Fruit fly (Drosophila melanogaster) Kc167 (cell line): ENCODE measurements around the gene laf.

Source experiments
- Myc ChIP-seq: fragments of >200 bp; optimal IDR thresholded peaks from 2 replicates; lab custom pipeline; 2017; ENCODE audit warnings: missing external identifiers
- Sin3A ChIP-seq: fragments of >200 bp; optimal IDR thresholded peaks from 2 replicates; lab custom pipeline; 2018; ENCODE audit warnings: missing external identifiers
- h ChIP-seq: fragments of >200 bp; optimal IDR thresholded peaks from 3 replicates; lab custom pipeline; 2018; ENCODE audit warnings: missing external identifiers
- insv ChIP-seq: fragments of >200 bp; optimal IDR thresholded peaks from 3 replicates; lab custom pipeline; 2018; ENCODE audit warnings: missing external identifiers
- psq ChIP-seq: fragments of >200 bp; optimal IDR thresholded peaks from 2 replicates; lab custom pipeline; 2017; ENCODE audit warnings: missing external identifiers
- ttk ChIP-seq: sonication (Bioruptor generic); optimal IDR thresholded peaks from 2 replicates; lab custom pipeline; 2017; ENCODE audit warnings: missing external identifiers

The laf gene

DNA sequence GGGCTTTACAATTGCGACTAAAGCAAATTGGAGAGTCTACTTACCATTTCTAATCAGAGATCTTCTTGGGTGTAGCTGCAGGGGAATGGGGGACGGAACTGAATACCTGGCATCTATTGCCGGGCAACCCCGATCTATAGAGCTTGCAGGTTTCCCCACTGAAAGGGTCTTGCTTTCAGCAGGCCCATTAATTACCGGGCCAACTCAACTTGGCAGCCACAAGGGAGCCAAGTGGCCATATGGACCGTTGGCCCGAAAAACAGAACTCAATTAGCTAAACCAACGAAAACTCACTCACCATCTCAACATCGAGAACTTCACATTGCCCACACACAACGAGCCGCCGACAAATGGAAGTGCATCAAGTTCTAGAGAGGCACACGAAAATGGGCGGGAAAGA is at the start of gene laf:
Gene laf (minus strand): TSS at position 101 of the 400 bp plus-strand sequence.
- TF ChIP-seq psq (lab: Kevin White, UChicago) (no peak), ttk (no peak), Sin3A (lab: Kevin White, UChicago) (no peak), Myc (lab: Kevin White, UChicago) (no peak), insv (no peak), h (no peak)

dm6 chr3R:4914439-4914880 is 36.1 kb upstream of the laf start:
- TF ChIP-seq insv = no peak
- no peak for TF ChIP-seq Sin3A (lab: Kevin White, UChicago)
- TF ChIP-seq ttk = no peak
- no peak for TF ChIP-seq Myc (lab: Kevin White, UChicago)
- no peak for TF ChIP-seq psq (lab: Kevin White, UChicago)
- no peak for TF ChIP-seq h

DNA sequence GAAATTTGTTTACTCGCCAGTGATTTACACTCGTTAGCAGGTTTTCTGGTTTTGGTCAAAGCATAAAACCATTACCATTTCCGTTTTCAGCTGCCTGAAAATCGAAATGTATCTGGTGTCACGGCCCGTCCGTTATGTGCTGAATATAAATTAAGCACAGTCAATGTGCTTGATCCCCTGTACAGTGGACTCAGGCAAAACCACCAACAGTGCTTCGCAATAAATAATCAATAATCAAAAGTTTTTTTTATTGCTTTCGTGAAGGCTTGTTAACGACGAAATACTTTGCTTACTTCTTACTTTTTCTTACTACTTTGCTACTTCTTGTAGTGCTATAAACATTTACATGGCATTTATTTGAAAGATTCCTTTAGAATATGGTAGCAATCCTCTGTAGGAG is 34.8 kb upstream of the laf start:
- TF ChIP-seq Myc (lab: Kevin White, UChicago) = no peak
- no peak for TF ChIP-seq ttk
- TF ChIP-seq insv = no peak
- TF ChIP-seq h = no peak
- no peak for TF ChIP-seq psq (lab: Kevin White, UChicago)
- no peak for TF ChIP-seq Sin3A (lab: Kevin White, UChicago)

dm6 chr3R:4912130-4912549 is 33.8 kb upstream of the laf start:
- TF ChIP-seq insv = no peak
- no peak for TF ChIP-seq Sin3A (lab: Kevin White, UChicago)
- TF ChIP-seq ttk = no peak
- TF ChIP-seq psq (lab: Kevin White, UChicago) = no peak
- TF ChIP-seq h = no peak
- TF ChIP-seq Myc (lab: Kevin White, UChicago) = no peak

dm6 chr3R:4910839-4911341 is 32.6 kb upstream of the laf start:
- TF ChIP-seq Sin3A (lab: Kevin White, UChicago) (no peak), Myc (lab: Kevin White, UChicago) (no peak), insv (no peak), ttk (no peak), psq (lab: Kevin White, UChicago) (no peak), h (no peak)

DNA sequence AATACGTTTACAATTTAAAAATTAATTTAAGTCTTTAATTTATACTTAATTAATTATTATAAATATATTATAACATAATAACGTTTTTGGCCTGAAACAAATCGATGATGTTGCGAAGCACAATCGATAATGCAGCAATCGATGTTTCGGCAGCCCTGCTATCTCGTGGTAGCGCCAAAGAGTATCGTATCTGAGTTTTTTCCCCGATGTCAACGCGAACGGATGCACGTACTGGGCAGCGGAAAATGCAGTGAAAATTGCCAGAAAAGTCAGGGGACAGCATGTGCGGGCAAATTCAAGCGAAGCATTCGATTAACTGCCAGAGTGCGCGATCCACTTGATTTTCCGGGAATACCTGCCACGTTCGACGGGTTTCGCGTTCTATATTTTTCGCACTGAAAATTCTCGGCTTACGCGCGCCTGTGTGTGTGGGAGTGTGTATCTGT is 32.1 kb upstream of the laf start, which contains the start of gene Cdep:
Gene Cdep (plus strand): TSS at position 188 of the 446 bp plus-strand sequence.
- TF ChIP-seq insv (no peak), Sin3A (lab: Kevin White, UChicago) (no peak), h (no peak), ttk (no peak), Myc (lab: Kevin White, UChicago) (no peak), psq (lab: Kevin White, UChicago) (no peak)

DNA sequence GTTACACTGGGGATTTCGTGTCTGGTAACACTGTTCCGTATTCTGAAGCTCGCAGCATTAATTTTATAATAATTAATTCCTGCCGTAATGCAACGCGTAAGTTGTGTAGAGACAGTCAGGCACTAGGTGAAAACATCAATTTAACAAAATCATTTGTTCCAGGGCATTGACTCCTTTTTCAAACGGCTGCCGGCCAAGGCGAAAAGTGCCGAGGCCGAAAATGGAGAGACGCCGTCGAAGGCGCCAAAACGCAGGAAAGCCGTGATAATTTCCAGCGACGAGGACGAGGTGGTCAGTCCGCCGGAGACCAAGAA is 28.3 kb upstream of the laf start:
- TF ChIP-seq Sin3A (lab: Kevin White, UChicago) = no peak

DNA sequence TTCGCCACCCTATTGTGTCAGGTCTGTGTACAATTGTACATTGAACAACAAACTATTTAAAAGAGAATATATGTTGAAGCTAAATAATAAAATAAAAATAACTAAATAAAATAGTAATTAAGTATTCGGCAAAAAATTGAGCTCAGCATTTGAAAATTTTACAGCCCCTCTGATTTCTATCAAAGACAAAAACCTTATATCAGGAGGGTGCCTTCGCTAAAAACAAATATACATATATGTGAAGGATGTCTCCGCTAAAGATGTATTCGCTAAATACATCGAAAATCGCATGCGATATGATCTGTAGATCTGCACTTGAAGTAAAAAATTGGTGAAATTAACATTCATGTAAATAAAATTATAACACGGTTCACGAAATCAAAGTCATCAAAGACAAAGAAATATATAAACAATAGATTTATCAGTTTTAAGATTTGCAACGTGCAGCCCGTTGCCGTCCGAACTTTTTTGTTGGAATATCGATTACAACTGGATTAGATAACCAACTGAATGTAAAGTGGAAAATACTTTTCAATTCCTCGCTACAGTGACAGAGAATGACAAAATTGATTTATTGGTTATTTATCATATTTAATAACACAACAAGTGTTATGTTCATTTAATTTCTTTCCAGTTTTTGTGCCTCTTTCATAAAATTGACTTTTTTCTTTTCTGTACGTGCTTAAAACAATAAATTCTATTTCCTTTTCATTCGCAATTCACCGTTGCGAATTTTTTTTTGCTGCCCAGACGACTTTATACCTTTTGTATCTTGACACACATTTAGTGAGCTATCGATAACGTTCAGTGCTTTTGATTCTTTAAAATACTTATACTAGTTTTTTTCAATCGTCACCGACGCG is 27.7 kb upstream of the laf start, which contains the start of gene Gnf1:
Gene Gnf1 (plus strand): TSS at position 859 of the 863 bp plus-strand sequence.
- TF ChIP-seq insv (no peak), h (no peak), ttk (no peak), psq (lab: Kevin White, UChicago) (no peak), Myc (lab: Kevin White, UChicago) (no peak), Sin3A (lab: Kevin White, UChicago) (no peak)

- TF ChIP-seq ttk = no peak
- no peak for TF ChIP-seq Myc (lab: Kevin White, UChicago)
- no peak for TF ChIP-seq psq (lab: Kevin White, UChicago)
- TF ChIP-seq insv = no peak
- TF ChIP-seq Sin3A (lab: Kevin White, UChicago) = no peak
- TF ChIP-seq h = no peak
Observed at dm6 chr3R:4904844-4905243, 26.5 kb upstream of the laf start.

DNA sequence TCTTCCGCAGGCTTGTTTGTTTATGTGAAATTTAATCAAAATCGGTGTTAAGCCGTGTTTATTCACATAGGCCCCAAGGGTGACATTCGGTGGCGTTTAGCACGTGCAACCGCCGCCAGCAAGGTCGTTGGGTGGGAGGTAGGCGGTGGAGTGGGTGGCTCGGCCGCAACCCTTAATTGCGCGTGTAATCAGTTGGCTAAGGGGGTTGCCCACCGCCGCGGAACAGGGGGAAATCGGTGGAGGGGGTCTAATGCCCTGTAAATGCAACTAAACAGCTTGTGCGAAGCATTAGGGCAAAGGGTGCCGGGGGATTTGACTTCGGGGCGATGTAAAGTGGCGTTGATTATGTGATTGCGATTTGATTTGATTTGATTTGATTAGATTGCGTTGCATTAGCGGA is 25.2 kb upstream of the laf start:
- TF ChIP-seq Myc (lab: Kevin White, UChicago) (no peak), Sin3A (lab: Kevin White, UChicago) (no peak), insv (no peak), ttk (no peak), h (no peak), psq (lab: Kevin White, UChicago) (no peak)

dm6 chr3R:4901782-4902181 is 23.4 kb upstream of the laf start:
- TF ChIP-seq psq (lab: Kevin White, UChicago) (no peak), Myc (lab: Kevin White, UChicago) (no peak), Sin3A (lab: Kevin White, UChicago) (no peak), insv (no peak), h (no peak), ttk (no peak)

DNA sequence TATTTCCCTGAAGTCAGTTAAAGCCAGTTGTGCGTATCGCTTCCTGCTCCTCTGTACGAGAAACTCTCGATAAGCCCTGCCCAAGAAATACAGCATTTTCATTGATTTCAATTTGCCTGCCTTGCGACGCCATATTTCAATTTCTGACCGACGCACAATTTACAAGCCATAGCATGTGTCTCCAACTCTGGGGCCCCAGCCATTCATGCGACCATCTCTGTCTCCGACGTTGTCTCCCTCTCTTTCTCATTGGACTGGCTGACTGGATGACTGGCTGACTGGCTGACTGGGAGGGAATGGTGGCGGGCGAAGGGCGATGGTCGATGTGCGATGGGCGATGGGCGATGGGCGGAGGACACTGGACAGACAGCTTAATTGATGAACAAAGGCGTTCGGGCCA is 22.9 kb upstream of the laf start:
- TF ChIP-seq Sin3A (lab: Kevin White, UChicago) = no peak
- TF ChIP-seq ttk = no peak
- no peak for TF ChIP-seq h
- TF ChIP-seq insv = no peak
- no peak for TF ChIP-seq Myc (lab: Kevin White, UChicago)
- TF ChIP-seq psq (lab: Kevin White, UChicago) = no peak

DNA sequence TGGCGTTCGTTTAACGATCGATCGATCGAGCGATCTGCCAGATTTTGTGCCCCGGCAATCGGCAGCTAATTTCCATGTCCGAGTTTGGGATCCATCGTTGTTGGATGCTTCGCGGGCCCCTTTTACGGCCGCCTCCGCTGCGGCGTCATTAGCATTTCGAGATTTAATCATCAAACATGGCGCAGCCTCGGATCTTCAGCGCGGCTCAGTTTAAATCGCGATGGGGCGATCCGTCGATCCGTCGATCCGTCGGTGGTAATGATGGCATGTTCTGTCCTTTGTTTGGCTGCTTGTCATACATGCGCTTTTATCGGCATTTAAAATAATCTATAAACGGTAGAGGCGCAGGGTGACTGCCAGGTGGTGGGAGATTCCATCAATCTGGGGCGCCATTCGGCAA is 22.1 kb upstream of the laf start:
- TF ChIP-seq insv (no peak), psq (lab: Kevin White, UChicago) (no peak), h (no peak), Sin3A (lab: Kevin White, UChicago) (no peak), ttk (no peak), Myc (lab: Kevin White, UChicago) (no peak)
